Worm (Caenorhabditis elegans): ENCODE measurements around the gene ZK930.7.

- no peak for TF ChIP-seq ztf-11 (tag; optimal IDR thresholded peaks at IDR 0.05)
- TF ChIP-seq mdl-1 (tag; optimal IDR thresholded peaks at IDR 0.05), result no peak
- TF ChIP-seq unc-62 (GFP tag; optimal IDR thresholded peaks at IDR 0.05), result no peak
- no peak for TF ChIP-seq aly-2 (tag; optimal IDR thresholded peaks at IDR 0.05)
- no peak for TF ChIP-seq nhr-90 (tag; optimal IDR thresholded peaks at IDR 0.05; ENCODE audit: poor library complexity)
- TF ChIP-seq C34B4.2 (tag; optimal IDR thresholded peaks at IDR 0.05), result no peak
- no peak for TF ChIP-seq ets-5 (GFP tag; IDR thresholded peaks at IDR 0.05)
- no peak for TF ChIP-seq Y116A8C.19 (tag; optimal IDR thresholded peaks at IDR 0.05; ENCODE audit: borderline replicate concordance)
- no peak for TF ChIP-seq ama-1 (optimal IDR thresholded peaks at IDR 0.05)
- no peak for TF ChIP-seq lin-15B (tag; optimal IDR thresholded peaks at IDR 0.05)
These were observed 26.3 kb upstream of the ZK930.7 start for ce11 chrII:11888150-11888549.

Measured in whole organism, L1 larva.